Worm (Caenorhabditis elegans) whole organism, L4 larva: ENCODE data around the gene mtm-6.

Source experiments
- F44E2.7 ChIP-seq: fragments of 200-800 bp; sonication (Bioruptor generic); IDR thresholded peaks from 2 replicates; pipeline ENCODE4 v2.1.2; 2022; ENCODE audit warnings: missing genetic modification characterization, missing compliant biosample characterization
- T26A8.4 ChIP-seq: fragments of 200-800 bp; sonication (Bioruptor generic); IDR thresholded peaks from 2 replicates; pipeline ENCODE4 v1.3.6; 2022; ENCODE audit warnings: missing genetic modification characterization, missing compliant biosample characterization
- ceh-62 ChIP-seq: sonication (generic microtip); optimal IDR thresholded peaks from 2 replicates; lab custom pipeline; 2017; ENCODE audit warnings: missing biosample characterization, missing genetic modification characterization
- ctbp-1 ChIP-seq: fragments of 200-800 bp; sonication (Bioruptor generic); IDR thresholded peaks from 2 replicates; pipeline ENCODE4 v1.3.6; 2022; ENCODE audit warnings: missing genetic modification reagents, missing genetic modification characterization, missing compliant biosample characterization
- hlh-30 ChIP-seq: sonication (generic microtip); optimal IDR thresholded peaks from 2 replicates; lab custom pipeline; 2017; ENCODE audit warnings: antibody characterized with exemption, mild to moderate bottlenecking, missing genetic modification characterization, missing compliant biosample characterization; ENCODE audit not compliant: insufficient read depth
- nhr-102 ChIP-seq: sonication (generic microtip); optimal IDR thresholded peaks from 2 replicates; lab custom pipeline; 2016; ENCODE audit warnings: mild to moderate bottlenecking, missing genetic modification characterization, moderate library complexity, missing compliant biosample characterization
- nhr-11 ChIP-seq: fragments of 150-350 bp; optimal IDR thresholded peaks from 2 replicates; lab custom pipeline; 2014; ENCODE audit warnings: missing biosample characterization, missing genetic modification characterization
- unc-130 ChIP-seq: sonication (generic microtip); optimal IDR thresholded peaks from 2 replicates; lab custom pipeline; 2016; ENCODE audit warnings: missing genetic modification reagents, missing genetic modification characterization, missing compliant biosample characterization
- zag-1 ChIP-seq: fragments of 150-350 bp; optimal IDR thresholded peaks from 2 replicates; lab custom pipeline; 2014; ENCODE audit warnings: missing biosample characterization, missing genetic modification characterization

DNA sequence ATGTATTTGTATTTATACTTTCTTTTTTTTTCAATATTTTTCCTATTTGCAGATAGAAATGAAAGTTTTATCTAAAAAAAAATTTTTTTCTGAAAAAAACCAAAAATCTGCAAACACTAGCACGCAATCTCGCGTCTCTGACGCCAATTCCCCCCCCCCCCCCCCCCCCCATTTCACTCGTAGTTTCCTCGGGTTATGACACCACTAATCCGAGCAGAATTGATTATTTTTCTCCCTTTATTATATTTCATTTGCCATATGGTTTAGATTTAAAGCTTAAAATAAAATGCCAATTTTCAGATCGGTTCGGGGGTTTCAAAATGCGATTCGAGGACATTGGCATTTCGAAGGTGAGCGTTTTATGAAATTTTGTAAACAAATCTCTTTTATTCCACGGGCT, at the start of gene mtm-6:
- TF ChIP-seq nhr-102 (tag; lab: Kevin White, UChicago) (no peak), T26A8.4 (GFP tag; lab: Robert Waterston, UW) (no peak), ctbp-1 (GFP tag; lab: Robert Waterston, UW) (no peak), zag-1 (tag; lab: Kevin White, UChicago) (no peak), ceh-62 (no peak), unc-130 (GFP tag; lab: Kevin White, UChicago) (no peak), F44E2.7 (no peak), nhr-11 (tag; lab: Kevin White, UChicago) (no peak), hlh-30 (tag; lab: Kevin White, UChicago) (no peak)
